Fruit fly (Drosophila melanogaster): ENCODE data around the gene CG14321.

CG14321 gene

dm6 chr3R:17703691-17704537 lies 29.5 kb upstream of the CG14321 start (continued):
- TF ChIP-seq twi (tag; optimal IDR thresholded peaks at IDR 0.05) (peak; percentile 92), CG7786 (GFP tag; optimal IDR thresholded peaks at IDR 0.05) (peak; percentile 99), NfI (GFP tag; optimal IDR thresholded peaks at IDR 0.05) (peak; percentile 99), en (GFP tag; optimal IDR thresholded peaks at IDR 0.05) (peak; percentile 99), ems (GFP tag; optimal IDR thresholded peaks at IDR 0.05) (peak; percentile 99), psq (GFP tag; optimal IDR thresholded peaks at IDR 0.05) (peak; percentile 96), CG3726 (GFP tag; IDR thresholded peaks at IDR 0.05) (peak; percentile 99), Sox102F (GFP tag; optimal IDR thresholded peaks at IDR 0.05) (peak; percentile 99), CG10979 (tag; optimal IDR thresholded peaks at IDR 0.05) (peak; percentile 99), CG10462 (GFP tag; optimal IDR thresholded peaks at IDR 0.05) (peak; percentile 99), CG3281 (GFP tag; optimal IDR thresholded peaks at IDR 0.05) (peak; percentile 98), luna (GFP tag; optimal IDR thresholded peaks at IDR 0.05) (peak; percentile 98), run (tag; optimal IDR thresholded peaks at IDR 0.05) (peak; percentile 98), CG6854 (GFP tag; optimal IDR thresholded peaks at IDR 0.05) (peak; percentile 98), pho (GFP tag; optimal IDR thresholded peaks at IDR 0.05) (peak; percentile 99), cas (GFP tag; IDR thresholded peaks at IDR 0.05) (peak; percentile 97), gsb-n (tag; optimal IDR thresholded peaks at IDR 0.05) (peak; percentile 99), unc-4 (GFP tag; IDR thresholded peaks at IDR 0.05; ENCODE audit: partially characterized antibody) (no peak), MTF-1 (GFP tag; optimal IDR thresholded peaks at IDR 0.05; ENCODE audit: borderline replicate concordance) (peak; percentile 96), ewg (GFP tag; optimal IDR thresholded peaks at IDR 0.05) (peak; percentile 98), NC2α (GFP tag; optimal IDR thresholded peaks at IDR 0.05) (peak; percentile 99), Sox100B (GFP tag; optimal IDR thresholded peaks at IDR 0.05) (peak; percentile 98), CG4424 (GFP tag; optimal IDR thresholded peaks at IDR 0.05) (peak; percentile 99), Ets65A (GFP tag) (peak; percentile 100), dmrt99B (tag; optimal IDR thresholded peaks at IDR 0.05) (peak; percentile 99), sr (GFP tag; IDR thresholded peaks at IDR 0.05) (peak; percentile 97), chif (GFP tag; optimal IDR thresholded peaks at IDR 0.05) (peak; percentile 99), Dfd (GFP tag; optimal IDR thresholded peaks at IDR 0.05) (no peak), E2f1 (GFP tag; IDR thresholded peaks at IDR 0.05) (peak; percentile 99), nom (GFP tag; optimal IDR thresholded peaks at IDR 0.05) (peak; percentile 99), Deaf1 (tag; optimal IDR thresholded peaks at IDR 0.05) (peak; percentile 95), Abd-B (GFP tag; optimal IDR thresholded peaks at IDR 0.05) (peak; percentile 99), CkIIα-i1 (GFP tag; IDR thresholded peaks at IDR 0.05) (peak; percentile 96), CG17361 (GFP tag; IDR thresholded peaks at IDR 0.05) (peak; percentile 99), CG30431 (GFP tag; optimal IDR thresholded peaks at IDR 0.05) (peak; percentile 99), BEAF-32 (GFP tag; optimal IDR thresholded peaks at IDR 0.05) (peak; percentile 28), CG9727 (GFP tag; optimal IDR thresholded peaks at IDR 0.05) (peak; percentile 99), btn (GFP tag; optimal IDR thresholded peaks at IDR 0.05) (peak; percentile 98), prd (optimal IDR thresholded peaks at IDR 0.05) (no peak), prd (GFP tag; IDR thresholded peaks at IDR 0.05) (peak; percentile 99), wek (GFP tag; optimal IDR thresholded peaks at IDR 0.05) (peak; percentile 92), CG13894 (tag; optimal IDR thresholded peaks at IDR 0.05) (peak; percentile 83), wor (GFP tag; IDR thresholded peaks at IDR 0.05) (peak; percentile 98), klu (GFP tag; IDR thresholded peaks at IDR 0.05) (peak; percentile 97), CG15479 (GFP tag; optimal IDR thresholded peaks at IDR 0.05) (peak; percentile 2), Hr51 (GFP tag; optimal IDR thresholded peaks at IDR 0.05) (peak; percentile 99), C15 (GFP tag; IDR thresholded peaks at IDR 0.05) (peak; percentile 97), Blimp-1 (GFP tag; optimal IDR thresholded peaks at IDR 0.05) (peak; percentile 98), CG13624 (GFP tag; optimal IDR thresholded peaks at IDR 0.05) (peak; percentile 99)
